Worm (Caenorhabditis elegans) whole organism, mixed stage, embryonic: ENCODE data around the gene W04G3.13.
A peak's percentile ranks its signal among the peaks of the same experiment; 100 is the strongest.

Source experiments
- hlh-1 ChIP-seq: fragments of 150-350 bp; optimal IDR thresholded peaks from 2 replicates; lab custom pipeline; 2014; ENCODE audit warnings: missing biosample characterization, missing genetic modification reagents, missing genetic modification characterization
- snpc-4 ChIP-seq: fragments of 150-350 bp; optimal IDR thresholded peaks from 2 replicates; lab custom pipeline; 2014; ENCODE audit warnings: missing biosample characterization, missing genetic modification characterization
- ztf-11 ChIP-seq: fragments of 150-350 bp; optimal IDR thresholded peaks from 2 replicates; lab custom pipeline; 2014; ENCODE audit warnings: missing biosample characterization, missing genetic modification characterization

DNA sequence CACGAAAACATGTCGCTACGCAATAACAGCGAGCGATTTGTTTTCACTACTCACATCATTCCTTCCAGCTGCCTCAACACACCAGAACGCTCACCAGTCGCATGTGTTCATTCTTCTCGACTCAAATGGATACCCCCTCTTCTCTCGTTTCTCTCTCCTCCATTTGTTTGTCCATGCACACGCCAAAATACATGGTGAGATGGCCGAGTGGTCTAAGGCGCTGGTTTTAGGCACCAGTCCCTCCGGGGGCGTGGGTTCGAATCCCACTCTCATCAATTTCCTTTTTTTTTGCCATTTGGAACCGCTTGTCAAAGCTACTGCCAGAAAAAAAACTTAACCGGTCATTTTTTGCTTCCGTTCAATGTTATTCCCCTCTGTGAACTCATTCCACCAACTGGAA, 15.9 kb upstream of the W04G3.13 start:
- no peak for TF ChIP-seq snpc-4 (tag; lab: Kevin White, UChicago)
- peak; percentile 69 for TF ChIP-seq ztf-11
- TF ChIP-seq hlh-1 (tag; lab: Kevin White, UChicago): no peak
